Worm (Caenorhabditis elegans) whole organism, L1 larva: Measurements from ENCODE around the gene sqt-1.

Source experiments
- F16B12.6 ChIP-seq: fragments of 150-350 bp; optimal IDR thresholded peaks from 2 replicates; lab custom pipeline; 2014; ENCODE audit warnings: missing biosample characterization, missing genetic modification characterization
- Y116A8C.19 ChIP-seq: sonication (generic microtip); optimal IDR thresholded peaks from 2 replicates; lab custom pipeline; 2016; ENCODE audit warnings: missing compliant biosample characterization, missing genetic modification characterization, borderline replicate concordance
- alr-1 ChIP-seq: fragments of 200-800 bp; sonication (Bioruptor generic); optimal IDR thresholded peaks from 2 replicates; lab custom pipeline; 2018; ENCODE audit warnings: borderline replicate concordance, mild to moderate bottlenecking, missing genetic modification characterization, missing compliant biosample characterization
- aly-2 ChIP-seq: fragments of 150-350 bp; optimal IDR thresholded peaks from 2 replicates; lab custom pipeline; 2014; ENCODE audit warnings: missing biosample characterization, missing genetic modification characterization
- ama-1 ChIP-seq: fragments of 150-350 bp; optimal IDR thresholded peaks from 2 replicates; lab custom pipeline; 2014
- blmp-1 ChIP-seq: fragments of 150-350 bp; optimal IDR thresholded peaks from 2 replicates; lab custom pipeline; 2014; ENCODE audit warnings: missing biosample characterization, missing genetic modification characterization
- ceh-82 ChIP-seq, 3 experiments: fragments of 150-350 bp in 1 of 3; sonication (generic microtip) in 2 of 3; optimal IDR thresholded peaks; 2 replicates each; lab custom pipeline; 2014 to 2017; ENCODE audit warnings: missing biosample characterization in 3 of 3, missing genetic modification characterization in 3 of 3
- ceh-88 ChIP-seq: fragments of 200-800 bp; sonication (Bioruptor generic); IDR thresholded peaks from 2 replicates; pipeline ENCODE4 v1.3.6; 2022; ENCODE audit warnings: missing genetic modification characterization, missing compliant biosample characterization
- dsc-1 ChIP-seq: sonication (generic microtip); optimal IDR thresholded peaks from 2 replicates; lab custom pipeline; 2016; ENCODE audit warnings: mild to moderate bottlenecking, missing genetic modification characterization, missing compliant biosample characterization
- efl-1 ChIP-seq, 4 experiments: fragments of 150-350 bp; optimal IDR thresholded peaks in 3 of 4; peaks in 1 of 4; 1 replicate in 1 of 4; 2 replicates in 3 of 4; lab custom pipeline; 2014; ENCODE audit warnings: missing biosample characterization in 2 of 4, missing genetic modification characterization in 2 of 4, missing genetic modification reagents in 2 of 4
- efl-3 ChIP-seq: fragments of 200-800 bp; sonication (Bioruptor generic); optimal IDR thresholded peaks from 2 replicates; lab custom pipeline; 2018; ENCODE audit warnings: mild to moderate bottlenecking, missing genetic modification characterization, missing compliant biosample characterization
- egl-27 ChIP-seq, 2 experiments: fragments of 150-350 bp in 1 of 2; sonication (generic microtip); optimal IDR thresholded peaks; 3 replicates each; lab custom pipeline; 2017 to 2018; ENCODE audit warnings: missing biosample characterization in 2 of 2, missing genetic modification characterization in 2 of 2, missing genetic modification reagents in 2 of 2
- elt-3 ChIP-seq, 6 experiments: fragments of 150-350 bp in 1 of 6; sonication (generic microtip); optimal IDR thresholded peaks; 2 replicates each; lab custom pipeline; 2017 to 2018; ENCODE audit warnings: missing biosample characterization in 6 of 6, missing genetic modification characterization in 6 of 6, inconsistent platforms in 1 of 6
- fkh-10 ChIP-seq: sonication (generic microtip); optimal IDR thresholded peaks from 2 replicates; lab custom pipeline; 2017; ENCODE audit warnings: missing biosample characterization, missing genetic modification reagents, missing genetic modification characterization
- fkh-4 ChIP-seq: sonication (generic microtip); optimal IDR thresholded peaks from 2 replicates; lab custom pipeline; 2016; ENCODE audit warnings: missing compliant biosample characterization, missing genetic modification characterization, borderline replicate concordance
- fkh-8 ChIP-seq: sonication (generic microtip); optimal IDR thresholded peaks from 2 replicates; lab custom pipeline; 2016; ENCODE audit warnings: mild to moderate bottlenecking, missing genetic modification characterization, missing compliant biosample characterization
- fos-1 ChIP-seq: fragments of 150-350 bp; optimal IDR thresholded peaks from 2 replicates; lab custom pipeline; 2014; ENCODE audit warnings: missing biosample characterization, missing genetic modification characterization
- hlh-4 ChIP-seq: sonication (generic microtip); optimal IDR thresholded peaks from 2 replicates; lab custom pipeline; 2016; ENCODE audit warnings: mild to moderate bottlenecking, missing genetic modification characterization, missing compliant biosample characterization
- hpl-2 ChIP-seq: fragments of 150-350 bp; optimal IDR thresholded peaks from 2 replicates; lab custom pipeline; 2014; ENCODE audit warnings: missing biosample characterization, missing genetic modification reagents, missing genetic modification characterization
- irx-1 ChIP-seq: sonication (generic microtip); optimal IDR thresholded peaks from 2 replicates; lab custom pipeline; 2016; ENCODE audit warnings: missing genetic modification characterization, missing compliant biosample characterization
- isw-1 ChIP-seq: fragments of 200-800 bp; sonication (Bioruptor generic); IDR thresholded peaks from 2 replicates; pipeline ENCODE4 v1.3.6; 2022; ENCODE audit warnings: missing genetic modification characterization, missing compliant biosample characterization
- lin-13 ChIP-seq: fragments of 150-350 bp; optimal IDR thresholded peaks from 2 replicates; lab custom pipeline; 2014; ENCODE audit warnings: missing biosample characterization, missing genetic modification reagents, missing genetic modification characterization
- lin-14 ChIP-seq: fragments of 200-800 bp; sonication (Bioruptor generic); optimal IDR thresholded peaks from 2 replicates; lab custom pipeline; 2018; ENCODE audit warnings: mild to moderate bottlenecking, missing genetic modification characterization, moderate library complexity, missing compliant biosample characterization
- lin-15B ChIP-seq: fragments of 150-350 bp; sonication (generic microtip); optimal IDR thresholded peaks from 3 replicates; lab custom pipeline; 2014; ENCODE audit warnings: missing biosample characterization, missing genetic modification characterization
- lin-35 ChIP-seq, 2 experiments: fragments of 150-350 bp; optimal IDR thresholded peaks; 2 replicates each; lab custom pipeline; 2014; ENCODE audit warnings: missing biosample characterization in 2 of 2, missing genetic modification characterization in 2 of 2, missing genetic modification reagents in 2 of 2
- lsy-2 ChIP-seq, 2 experiments: fragments of 150-350 bp; optimal IDR thresholded peaks; 2 replicates each; lab custom pipeline; 2014; ENCODE audit warnings: missing biosample characterization in 2 of 2, missing genetic modification characterization in 2 of 2
- mab-9 ChIP-seq: fragments of 200-800 bp; sonication (Bioruptor generic); IDR thresholded peaks from 2 replicates; pipeline ENCODE4 v1.3.6; 2022; ENCODE audit warnings: missing genetic modification reagents, missing genetic modification characterization, missing compliant biosample characterization
- mdl-1 ChIP-seq, 2 experiments: fragments of 150-350 bp; optimal IDR thresholded peaks; 2 replicates each; lab custom pipeline; 2014 to 2017; ENCODE audit warnings: missing biosample characterization in 2 of 2, missing genetic modification characterization in 2 of 2, inconsistent platforms in 1 of 2
- mef-2 ChIP-seq: fragments of 150-350 bp; optimal IDR thresholded peaks from 2 replicates; lab custom pipeline; 2014; ENCODE audit warnings: missing biosample characterization, missing genetic modification characterization
- mep-1 ChIP-seq: fragments of 150-350 bp; optimal IDR thresholded peaks from 2 replicates; lab custom pipeline; 2014; ENCODE audit warnings: missing biosample characterization, missing genetic modification characterization
- nhr-11 ChIP-seq: fragments of 150-350 bp; optimal IDR thresholded peaks from 2 replicates; lab custom pipeline; 2014; ENCODE audit warnings: missing biosample characterization, missing genetic modification characterization
- nhr-20 ChIP-seq: sonication (generic microtip); optimal IDR thresholded peaks from 2 replicates; lab custom pipeline; 2016; ENCODE audit warnings: mild to moderate bottlenecking, missing genetic modification characterization, missing compliant biosample characterization
- nhr-237 ChIP-seq: fragments of 150-350 bp; optimal IDR thresholded peaks from 2 replicates; lab custom pipeline; 2014; ENCODE audit warnings: missing biosample characterization, missing genetic modification characterization
- nhr-28 ChIP-seq: fragments of 150-350 bp; optimal IDR thresholded peaks from 2 replicates; lab custom pipeline; 2014; ENCODE audit warnings: missing biosample characterization, missing genetic modification characterization
- nhr-47 ChIP-seq: sonication (generic microtip); optimal IDR thresholded peaks from 2 replicates; lab custom pipeline; 2016; ENCODE audit warnings: mild to moderate bottlenecking, missing genetic modification characterization, moderate library complexity, missing compliant biosample characterization
- nhr-76 ChIP-seq: sonication (generic microtip); optimal IDR thresholded peaks from 2 replicates; lab custom pipeline; 2017; ENCODE audit warnings: missing biosample characterization, missing genetic modification characterization
- nhr-77 ChIP-seq: fragments of 150-350 bp; optimal IDR thresholded peaks from 2 replicates; lab custom pipeline; 2014; ENCODE audit warnings: missing biosample characterization, missing genetic modification characterization
- nhr-84 ChIP-seq: sonication (generic microtip); optimal IDR thresholded peaks from 2 replicates; lab custom pipeline; 2017; ENCODE audit warnings: missing biosample characterization, missing genetic modification characterization
- nhr-85 ChIP-seq: sonication (generic microtip); peaks from one replicate; lab custom pipeline; 2016; ENCODE audit warnings: missing genetic modification characterization, inconsistent platforms, missing compliant biosample characterization
- pag-3 ChIP-seq: sonication (generic microtip); optimal IDR thresholded peaks from 2 replicates; lab custom pipeline; 2017; ENCODE audit warnings: missing genetic modification characterization, mild to moderate bottlenecking, missing compliant biosample characterization, antibody characterized with exemption, borderline replicate concordance; ENCODE audit not compliant: insufficient read depth
- pax-3 ChIP-seq: fragments of 200-800 bp; sonication (Bioruptor generic); optimal IDR thresholded peaks from 2 replicates; lab custom pipeline; 2018; ENCODE audit warnings: mild to moderate bottlenecking, missing genetic modification characterization, moderate library complexity, missing compliant biosample characterization
- pqm-1 ChIP-seq: sonication (generic microtip); optimal IDR thresholded peaks from 3 replicates; lab custom pipeline; 2017; ENCODE audit warnings: missing biosample characterization, missing genetic modification characterization
- rnt-1 ChIP-seq: sonication (generic microtip); optimal IDR thresholded peaks from 2 replicates; lab custom pipeline; 2016; ENCODE audit warnings: mild to moderate bottlenecking, missing genetic modification characterization, moderate library complexity, missing compliant biosample characterization
- skn-1 ChIP-seq: fragments of 150-350 bp; optimal IDR thresholded peaks from 2 replicates; lab custom pipeline; 2014; ENCODE audit warnings: missing biosample characterization, missing genetic modification characterization
- snpc-4 ChIP-seq: fragments of 150-350 bp; optimal IDR thresholded peaks from 2 replicates; lab custom pipeline; 2014; ENCODE audit warnings: missing biosample characterization, missing genetic modification characterization
- swsn-7 ChIP-seq: sonication (generic microtip); optimal IDR thresholded peaks from 2 replicates; lab custom pipeline; 2016; ENCODE audit warnings: missing genetic modification characterization, missing compliant biosample characterization
- tbx-2 ChIP-seq: sonication (generic microtip); optimal IDR thresholded peaks from 2 replicates; lab custom pipeline; 2016; ENCODE audit warnings: missing genetic modification characterization, missing compliant biosample characterization
- unc-86 ChIP-seq: sonication (generic microtip); optimal IDR thresholded peaks from 2 replicates; lab custom pipeline; 2016; ENCODE audit warnings: missing genetic modification characterization, missing compliant biosample characterization
- unc-98 ChIP-seq: fragments of 200-800 bp; sonication (Bioruptor generic); IDR thresholded peaks from 2 replicates; pipeline ENCODE4 v1.3.6; 2022; ENCODE audit warnings: missing genetic modification characterization, missing compliant biosample characterization
- vab-15 ChIP-seq: sonication (generic microtip); optimal IDR thresholded peaks from 2 replicates; lab custom pipeline; 2017; ENCODE audit warnings: missing genotype, mild to moderate bottlenecking, missing genetic modification characterization, missing compliant biosample characterization
- zip-4 ChIP-seq: fragments of 200-800 bp; sonication (Bioruptor generic); optimal IDR thresholded peaks from 2 replicates; lab custom pipeline; 2018; ENCODE audit warnings: mild to moderate bottlenecking, missing genetic modification characterization, moderate library complexity, missing compliant biosample characterization
- ztf-11 ChIP-seq, 2 experiments: sonication (generic microtip); optimal IDR thresholded peaks; 2 replicates each; lab custom pipeline; 2016 to 2017; ENCODE audit warnings: missing genetic modification characterization in 2 of 2, missing biosample characterization in 1 of 2, missing compliant biosample characterization in 1 of 2
- ztf-4 ChIP-seq: fragments of 150-350 bp; optimal IDR thresholded peaks from 2 replicates; lab custom pipeline; 2014; ENCODE audit warnings: missing biosample characterization, missing genetic modification characterization

sqt-1 gene

DNA sequence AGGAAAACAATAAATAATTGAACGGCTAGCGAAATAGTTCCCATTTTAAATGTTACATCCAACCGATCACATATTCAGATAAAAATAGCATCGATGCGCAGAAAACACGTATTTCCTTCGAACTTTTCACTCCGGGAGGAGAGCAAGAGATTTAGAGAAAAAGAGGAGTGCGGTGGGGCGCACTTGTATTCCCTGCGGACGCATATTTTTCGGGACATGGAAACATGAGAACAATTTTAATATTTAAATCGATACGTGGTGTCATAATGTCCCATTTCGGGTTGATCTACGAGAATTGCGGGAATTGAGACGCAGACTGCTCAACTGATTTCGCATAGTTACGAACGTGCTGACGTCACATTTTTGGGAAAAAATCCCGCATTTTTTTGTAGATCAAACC lies 44.2 kb downstream of the sqt-1 start, which contains the start of gene C47G2.4 (continued):
- peak; percentile 79 for TF ChIP-seq efl-1 (optimal IDR thresholded peaks at IDR 0.05; lab: Kevin White, UChicago)
- peak; percentile 76 to 97 for TF ChIP-seq efl-1 (GFP tag; optimal IDR thresholded peaks at IDR 0.05 in 1 of 2; lab: Kevin White, UChicago)
- TF ChIP-seq ceh-82 (tag; optimal IDR thresholded peaks at IDR 0.05; lab: Kevin White, UChicago): peak; percentile 69 to 83 (median 71)
- no peak for TF ChIP-seq zip-4 (GFP tag; lab: Kevin White, UChicago)
- TF ChIP-seq fkh-8 (tag; lab: Kevin White, UChicago): peak; percentile 49
- peak; percentile 24 for TF ChIP-seq snpc-4 (tag; lab: Kevin White, UChicago)
- peak; percentile 58 for TF ChIP-seq mep-1
- TF ChIP-seq skn-1 (tag; lab: Kevin White, UChicago): peak; percentile 50
- TF ChIP-seq irx-1: no peak
- no peak for TF ChIP-seq vab-15 (tag; lab: Kevin White, UChicago)
- TF ChIP-seq pax-3 (tag; lab: Kevin White, UChicago): no peak
- TF ChIP-seq fkh-10: no peak
- TF ChIP-seq swsn-7 (tag; lab: Kevin White, UChicago): peak; percentile 64
- TF ChIP-seq lsy-2 (tag; optimal IDR thresholded peaks at IDR 0.05; lab: Kevin White, UChicago): peak; percentile 77 to 78
- no peak for TF ChIP-seq mef-2 (tag; lab: Kevin White, UChicago)
- TF ChIP-seq elt-3 (tag; optimal IDR thresholded peaks at IDR 0.05; lab: Kevin White, UChicago): peak in 1 of 6 experiments; percentile 20
- peak; percentile 12 for TF ChIP-seq fos-1 (tag; lab: Kevin White, UChicago)
- TF ChIP-seq nhr-77 (tag; lab: Kevin White, UChicago): no peak
- TF ChIP-seq hlh-4 (tag; lab: Kevin White, UChicago): no peak
- TF ChIP-seq hpl-2 (GFP tag; lab: Kevin White, UChicago): no peak
- TF ChIP-seq ztf-4 (tag; lab: Kevin White, UChicago): no peak
- TF ChIP-seq nhr-84 (tag; lab: Kevin White, UChicago): no peak
- no peak for TF ChIP-seq lin-13 (GFP tag; lab: Kevin White, UChicago)
- no peak for TF ChIP-seq fkh-4 (tag; lab: Kevin White, UChicago)
- TF ChIP-seq ama-1 (lab: Kevin White, UChicago): no peak
- peak; percentile 78 for TF ChIP-seq nhr-47 (tag; lab: Kevin White, UChicago)
- TF ChIP-seq pag-3 (tag; lab: Kevin White, UChicago): no peak
- peak; percentile 76 to 84 for TF ChIP-seq lin-35 (GFP tag; optimal IDR thresholded peaks at IDR 0.05; lab: Kevin White, UChicago)
- no peak for TF ChIP-seq ceh-88 (GFP tag; lab: Robert Waterston, UW)
- TF ChIP-seq pqm-1 (tag; lab: Kevin White, UChicago): no peak
- TF ChIP-seq lin-14 (GFP tag; lab: Kevin White, UChicago): peak; percentile 83
- TF ChIP-seq lin-15B: peak; percentile 58
- peak; percentile 55 for TF ChIP-seq tbx-2
- no peak for TF ChIP-seq nhr-237
- TF ChIP-seq aly-2: no peak
- peak; percentile 18; the same call in 1 of the 2 replicates for TF ChIP-seq unc-98 (GFP tag; lab: Robert Waterston, UW)
- TF ChIP-seq nhr-11 (tag; lab: Kevin White, UChicago): no peak
- TF ChIP-seq mdl-1 (tag; optimal IDR thresholded peaks at IDR 0.05; lab: Kevin White, UChicago): peak in 1 of 2 experiments; percentile 40
- peak; percentile 43 for TF ChIP-seq dsc-1 (tag; lab: Kevin White, UChicago)
- TF ChIP-seq unc-86 (tag; lab: Kevin White, UChicago): peak; percentile 54
- TF ChIP-seq isw-1 (GFP tag; lab: Robert Waterston, UW): peak; percentile 55
- no peak for TF ChIP-seq Y116A8C.19 (tag; lab: Kevin White, UChicago)
- TF ChIP-seq nhr-76 (tag; lab: Kevin White, UChicago): no peak
- TF ChIP-seq efl-3 (GFP tag; lab: Kevin White, UChicago): no peak
- TF ChIP-seq mab-9 (GFP tag; lab: Robert Waterston, UW): no peak
- peak; percentile 69 for TF ChIP-seq blmp-1 (tag; lab: Kevin White, UChicago)
- no peak for TF ChIP-seq alr-1
- TF ChIP-seq nhr-20 (tag; lab: Kevin White, UChicago): peak; percentile 74
- peak; percentile 76 for TF ChIP-seq nhr-85 (tag; lab: Kevin White, UChicago)
- no peak for TF ChIP-seq egl-27 (tag; optimal IDR thresholded peaks at IDR 0.05; lab: Kevin White, UChicago)
- TF ChIP-seq F16B12.6: peak; percentile 65
- peak in 1 of 2 experiments; percentile 26 for TF ChIP-seq ztf-11 (tag; optimal IDR thresholded peaks at IDR 0.05; lab: Kevin White, UChicago)
- TF ChIP-seq rnt-1: peak; percentile 83
- TF ChIP-seq nhr-28: no peak
